Worm (Caenorhabditis elegans): ENCODE data around the gene nhr-34.

The nhr-34 gene

ce11 chrIV:9671001-9671652, 4.3 kb downstream of the nhr-34 start:
- TF ChIP-seq gei-17 (GFP tag; optimal IDR thresholded peaks at IDR 0.05): no peak
- TF ChIP-seq unc-130 (GFP tag; optimal IDR thresholded peaks at IDR 0.05): no peak
- TF ChIP-seq F22D6.2 (tag; optimal IDR thresholded peaks at IDR 0.05): no peak
- no peak for TF ChIP-seq bed-1 (GFP tag; IDR thresholded peaks at IDR 0.05)
- no peak for TF ChIP-seq ztf-25 (GFP tag; IDR thresholded peaks at IDR 0.05)
- no peak for TF ChIP-seq nhr-179 (tag; optimal IDR thresholded peaks at IDR 0.05)
- peak in 1 of 2 experiments; percentile 46 for TF ChIP-seq let-607 (tag; optimal IDR thresholded peaks at IDR 0.05)
- TF ChIP-seq F37B4.10 (GFP tag; IDR thresholded peaks at IDR 0.05): no peak
- TF ChIP-seq pha-4 (tag; optimal IDR thresholded peaks at IDR 0.05): peak; percentile 76
- peak; percentile 67 for TF ChIP-seq lin-40 (tag; optimal IDR thresholded peaks at IDR 0.05)
- TF ChIP-seq ceh-91 (GFP tag; IDR thresholded peaks at IDR 0.05): no peak
- TF ChIP-seq ZK185.1 (tag; optimal IDR thresholded peaks at IDR 0.05; ENCODE audit: poor library complexity, severe bottlenecking): peak; percentile 26
- TF ChIP-seq B0336.3 (GFP tag; IDR thresholded peaks at IDR 0.05): no peak
- TF ChIP-seq repo-1 (tag; optimal IDR thresholded peaks at IDR 0.05): no peak
- 0 out of 2 replicates have a peak, but pooled peaks have one; percentile 46 for TF ChIP-seq C06A6.2 (GFP tag; conservative IDR thresholded peaks at IDR 0.05)
- TF ChIP-seq tlf-1 (GFP tag; optimal IDR thresholded peaks at IDR 0.05): peak; percentile 20
- TF ChIP-seq ama-1 (optimal IDR thresholded peaks at IDR 0.05): peak; percentile 58
- TF ChIP-seq ama-1 (GFP tag; optimal IDR thresholded peaks at IDR 0.05): no peak
- TF ChIP-seq fkh-3 (tag; optimal IDR thresholded peaks at IDR 0.05): no peak
- no peak for TF ChIP-seq B0019.2 (GFP tag; conservative IDR thresholded peaks at IDR 0.05)
- TF ChIP-seq snpc-3.4 (tag; optimal IDR thresholded peaks at IDR 0.05): no peak
- peak; percentile 88 for TF ChIP-seq nhr-80 (tag; optimal IDR thresholded peaks at IDR 0.05)
- TF ChIP-seq lin-35 (GFP tag; optimal IDR thresholded peaks at IDR 0.05): peak in 1 of 3 experiments; percentile 10
- TF ChIP-seq aptf-2 (GFP tag; conservative IDR thresholded peaks at IDR 0.05): no peak
- no peak for TF ChIP-seq B0261.1 (tag; optimal IDR thresholded peaks at IDR 0.05)
- peak; percentile 24; the same call in 1 of the 2 replicates for TF ChIP-seq hmg-1.2 (GFP tag; IDR thresholded peaks at IDR 0.05)
- TF ChIP-seq lin-54 (GFP tag; optimal IDR thresholded peaks at IDR 0.05): peak; percentile 10
- TF ChIP-seq hlh-12 (tag; optimal IDR thresholded peaks at IDR 0.05): no peak
- peak; percentile 23 for TF ChIP-seq tbp1 (GFP tag; optimal IDR thresholded peaks at IDR 0.05)
- TF ChIP-seq attf-5 (GFP tag; optimal IDR thresholded peaks at IDR 0.05): peak; percentile 35
- TF ChIP-seq ztf-18 (tag; optimal IDR thresholded peaks at IDR 0.05): no peak
- TF ChIP-seq F23B12.7 (tag; optimal IDR thresholded peaks at IDR 0.05; ENCODE audit: insufficient read depth): peak; percentile 37
- TF ChIP-seq T07F8.4 (tag; optimal IDR thresholded peaks at IDR 0.05): no peak
- TF ChIP-seq ztf-3 (GFP tag; optimal IDR thresholded peaks at IDR 0.05): no peak
- TF ChIP-seq snpc-4 (GFP tag; optimal IDR thresholded peaks at IDR 0.05): no peak
- peak in 1 of 4 experiments; percentile 11 for TF ChIP-seq snpc-4 (tag; optimal IDR thresholded peaks at IDR 0.05)
- no peak for TF ChIP-seq ceh-27 (GFP tag; optimal IDR thresholded peaks at IDR 0.05)
- TF ChIP-seq somi-1 (GFP tag; optimal IDR thresholded peaks at IDR 0.05): peak; percentile 53
- no peak for TF ChIP-seq cebp-1 (GFP tag; IDR thresholded peaks at IDR 0.05)
- TF ChIP-seq cebp-1 (tag; optimal IDR thresholded peaks at IDR 0.05): peak; percentile 74

ce11 chrIV:9669969-9670368, 5.5 kb downstream of the nhr-34 start:
- no peak for TF ChIP-seq lsl-1 (GFP tag; optimal IDR thresholded peaks at IDR 0.05)
- TF ChIP-seq B0035.1 (tag; optimal IDR thresholded peaks at IDR 0.05): no peak
- peak; percentile 37 for TF ChIP-seq lin-40 (tag; optimal IDR thresholded peaks at IDR 0.05)
- no peak for TF ChIP-seq atf-7 (tag; optimal IDR thresholded peaks at IDR 0.05)
- no peak for TF ChIP-seq Y56A3A.18 (GFP tag; IDR thresholded peaks at IDR 0.05)
- no peak for TF ChIP-seq egrh-3 (GFP tag; IDR thresholded peaks at IDR 0.05)
- TF ChIP-seq unc-62 (GFP tag; optimal IDR thresholded peaks at IDR 0.05): no peak
- peak; percentile 55 for TF ChIP-seq chd-7 (tag; optimal IDR thresholded peaks at IDR 0.05)
- TF ChIP-seq egl-18 (GFP tag; IDR thresholded peaks at IDR 0.05): 0 out of 2 replicates have a peak, but pooled peaks have one; percentile 4
- no peak for TF ChIP-seq sea-2 (GFP tag; IDR thresholded peaks at IDR 0.05)
- no peak for TF ChIP-seq cebp-1 (GFP tag; IDR thresholded peaks at IDR 0.05)
- TF ChIP-seq cebp-1 (tag; optimal IDR thresholded peaks at IDR 0.05): peak; percentile 36
- no peak for TF ChIP-seq F22D6.2 (tag; optimal IDR thresholded peaks at IDR 0.05)
- peak; percentile 45 for TF ChIP-seq ceh-27 (GFP tag; optimal IDR thresholded peaks at IDR 0.05)
- no peak for TF ChIP-seq mxl-1 (tag; optimal IDR thresholded peaks at IDR 0.05)
- TF ChIP-seq attf-5 (GFP tag; optimal IDR thresholded peaks at IDR 0.05): peak; percentile 13

Data from whole organism, young adult.